Worm (Caenorhabditis elegans): ENCODE results near the gene ubc-6.

DNA sequence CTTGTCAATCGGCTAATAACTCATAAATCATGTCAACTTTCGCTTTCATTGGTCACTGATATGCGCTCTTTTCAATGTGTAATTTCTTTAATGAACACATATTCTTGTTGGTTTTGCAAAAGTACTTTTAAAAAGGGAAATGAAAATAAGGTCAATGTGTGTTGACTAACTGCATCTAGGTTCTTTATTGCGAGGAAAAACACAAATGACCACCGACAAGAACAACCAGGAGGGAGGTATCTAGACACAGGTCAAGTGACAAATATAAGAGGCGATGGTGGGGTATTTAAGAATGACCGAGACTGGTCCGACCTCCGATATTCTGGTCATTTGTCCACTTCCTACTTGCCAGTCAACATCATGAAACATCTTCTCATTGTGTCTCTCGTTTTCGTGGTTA is 17.1 kb downstream of the ubc-6 start, which contains the start of gene spi-1:
- TF ChIP-seq nhr-2 (tag; optimal IDR thresholded peaks at IDR 0.05) (no peak), lsy-2 (tag; optimal IDR thresholded peaks at IDR 0.05) (no peak), mab-5 (tag; optimal IDR thresholded peaks at IDR 0.05) (no peak), snpc-4 (tag; optimal IDR thresholded peaks at IDR 0.05) (no peak), nhr-237 (tag; optimal IDR thresholded peaks at IDR 0.05) (no peak), blmp-1 (tag; optimal IDR thresholded peaks at IDR 0.05) (no peak), ztf-11 (tag; optimal IDR thresholded peaks at IDR 0.05) (no peak), unc-39 (tag; optimal IDR thresholded peaks at IDR 0.05) (no peak)
